Worm (Caenorhabditis elegans) whole organism, mixed stage, embryonic: Measurements from ENCODE around the gene Y48A6B.14.

Source experiments
- blmp-1 ChIP-seq: fragments of 150-350 bp; optimal IDR thresholded peaks from 2 replicates; lab custom pipeline; 2014; ENCODE audit warnings: missing biosample characterization, missing genetic modification characterization
- elt-1 ChIP-seq: sonication (generic microtip); optimal IDR thresholded peaks from 2 replicates; lab custom pipeline; 2017; ENCODE audit warnings: missing genetic modification characterization, mild to moderate bottlenecking, missing compliant biosample characterization, antibody characterized with exemption, moderate library complexity, borderline replicate concordance; ENCODE audit not compliant: insufficient read depth
- lin-13 ChIP-seq: fragments of 150-350 bp; optimal IDR thresholded peaks from 2 replicates; lab custom pipeline; 2014; ENCODE audit warnings: missing biosample characterization, missing genetic modification characterization
- mab-5 ChIP-seq: fragments of 150-350 bp; optimal IDR thresholded peaks from 2 replicates; lab custom pipeline; 2014; ENCODE audit warnings: missing biosample characterization, missing genetic modification characterization
- mep-1 ChIP-seq: fragments of 150-350 bp; optimal IDR thresholded peaks from 2 replicates; lab custom pipeline; 2017; ENCODE audit warnings: missing biosample characterization, missing genetic modification reagents, missing genetic modification characterization, inconsistent platforms
- pha-4 ChIP-seq: fragments of 150-350 bp; optimal IDR thresholded peaks from 2 replicates; lab custom pipeline; 2018; ENCODE audit warnings: missing biosample characterization, missing genetic modification reagents, missing genetic modification characterization
- sem-2 ChIP-seq: fragments of 200-800 bp; sonication (Bioruptor generic); optimal IDR thresholded peaks from 2 replicates; lab custom pipeline; 2018; ENCODE audit warnings: mild to moderate bottlenecking, missing genetic modification characterization, missing compliant biosample characterization
- snpc-4 ChIP-seq: fragments of 150-350 bp; optimal IDR thresholded peaks from 2 replicates; lab custom pipeline; 2014; ENCODE audit warnings: missing biosample characterization, missing genetic modification characterization
- sptf-1 ChIP-seq: sonication (generic microtip); optimal IDR thresholded peaks from 2 replicates; lab custom pipeline; 2017; ENCODE audit warnings: mild to moderate bottlenecking, missing genetic modification characterization, moderate library complexity, missing compliant biosample characterization
- unc-62 ChIP-seq: fragments of 150-350 bp; optimal IDR thresholded peaks from 2 replicates; lab custom pipeline; 2014; ENCODE audit warnings: missing biosample characterization, missing genetic modification reagents, missing genetic modification characterization
- zip-8 ChIP-seq: fragments of 150-350 bp; optimal IDR thresholded peaks from 2 replicates; lab custom pipeline; 2014; ENCODE audit warnings: missing biosample characterization, missing genetic modification characterization
- ztf-11 ChIP-seq: fragments of 150-350 bp; optimal IDR thresholded peaks from 2 replicates; lab custom pipeline; 2014; ENCODE audit warnings: missing biosample characterization, missing genetic modification characterization

ce11 chrIII:11059775-11060174 is 28.4 kb downstream of the Y48A6B.14 start:
- TF ChIP-seq pha-4 (tag; lab: Kevin White, UChicago) (no peak), zip-8 (tag; lab: Kevin White, UChicago) (no peak), sptf-1 (tag; lab: Kevin White, UChicago) (no peak), mep-1 (tag; lab: Kevin White, UChicago) (no peak), ztf-11 (tag; lab: Kevin White, UChicago) (no peak), blmp-1 (tag; lab: Kevin White, UChicago) (no peak), sem-2 (GFP tag; lab: Kevin White, UChicago) (no peak), lin-13 (tag; lab: Kevin White, UChicago) (no peak), elt-1 (no peak), unc-62 (no peak), mab-5 (tag; lab: Kevin White, UChicago) (no peak), snpc-4 (no peak)
